Fruit fly (Drosophila melanogaster): Measurements from ENCODE around the gene trc.

The trc gene

DNA sequence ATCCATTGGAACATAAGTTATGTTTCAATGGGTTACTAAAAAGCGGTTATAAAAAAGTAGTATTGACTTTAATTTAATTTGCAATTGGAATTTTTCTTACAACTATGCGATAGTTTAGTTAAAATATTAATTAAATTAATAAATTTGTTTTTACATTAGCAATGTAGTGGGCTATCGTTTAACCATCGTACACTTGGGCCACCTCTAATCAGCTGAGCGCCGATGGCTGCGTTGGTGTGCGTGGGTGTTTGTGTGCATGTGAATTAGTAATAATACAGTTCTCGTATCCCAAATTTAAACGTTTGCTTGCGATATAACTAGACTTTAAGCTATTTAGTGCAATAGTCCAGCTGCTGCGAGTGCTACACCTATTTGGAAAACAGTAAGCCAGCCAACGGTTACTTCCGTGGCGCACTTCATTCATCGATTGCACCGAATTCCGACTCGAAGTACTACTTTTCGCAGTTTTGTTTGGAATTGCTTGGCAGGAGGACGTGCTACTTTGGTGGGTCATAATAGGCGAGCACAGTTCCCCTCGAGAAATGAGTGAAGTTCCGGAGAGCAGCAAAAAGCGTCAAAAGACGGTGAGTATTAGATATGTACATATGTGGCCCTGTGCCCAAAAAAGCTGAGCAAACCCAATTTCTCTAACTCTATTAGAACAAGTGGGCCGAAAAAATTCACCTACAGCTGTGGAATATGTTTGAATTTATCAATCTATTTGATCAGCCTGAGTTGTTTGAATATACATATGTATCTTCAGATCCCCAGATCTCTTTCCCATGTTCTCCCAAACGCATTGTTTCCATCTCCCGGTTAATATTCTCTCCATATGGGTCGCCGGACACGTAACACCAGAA lies 11.2 kb upstream of the trc start, which contains the start of gene Papss:
Gene Papss (plus strand): TSS at position 247 of the 860 bp plus-strand sequence.
- TF ChIP-seq lz (GFP tag; optimal IDR thresholded peaks at IDR 0.05) (peak; percentile 49), CG31627 (GFP tag; optimal IDR thresholded peaks at IDR 0.05) (peak; percentile 3), CG6163 (GFP tag; IDR thresholded peaks at IDR 0.05) (peak; percentile 29; the same call in 1 of the 3 replicates), Eip93F (GFP tag; optimal IDR thresholded peaks at IDR 0.05) (no peak), esn (GFP tag; optimal IDR thresholded peaks at IDR 0.05) (peak; percentile 66)

- TF ChIP-seq dsx (GFP tag; optimal IDR thresholded peaks at IDR 0.05; ENCODE audit: poor library complexity, severe bottlenecking) (no peak), OdsH (GFP tag; optimal IDR thresholded peaks at IDR 0.05) (no peak), Sox15 (GFP tag; optimal IDR thresholded peaks at IDR 0.05) (no peak), Hr4 (GFP tag; optimal IDR thresholded peaks at IDR 0.05) (no peak), CG11902 (GFP tag; optimal IDR thresholded peaks at IDR 0.05) (no peak), fd85E (GFP tag; optimal IDR thresholded peaks at IDR 0.05) (no peak), Gug (GFP tag; IDR thresholded peaks at IDR 0.05) (no peak), CG10669 (GFP tag; optimal IDR thresholded peaks at IDR 0.05) (no peak), CG11762 (GFP tag; optimal IDR thresholded peaks at IDR 0.05; ENCODE audit: insufficient read depth) (no peak), dac (GFP tag; optimal IDR thresholded peaks at IDR 0.05) (no peak), CG4318 (GFP tag; optimal IDR thresholded peaks at IDR 0.05) (no peak), Blimp-1 (GFP tag; optimal IDR thresholded peaks at IDR 0.05) (no peak)
Measured at dm6 chr3L:19844507-19844906, 10.4 kb upstream of the trc start.

dm6 chr3L:19836375-19836937 lies 2.4 kb upstream of the trc start, which contains the start of gene kto:
Gene kto (plus strand): TSS chr3L:19836614.
- TF ChIP-seq fd59A (GFP tag; optimal IDR thresholded peaks at IDR 0.05) (no peak), net (GFP tag; optimal IDR thresholded peaks at IDR 0.05) (no peak), acj6 (GFP tag; optimal IDR thresholded peaks at IDR 0.05) (no peak), CG6808 (GFP tag; optimal IDR thresholded peaks at IDR 0.05) (no peak), fkh (GFP tag; optimal IDR thresholded peaks at IDR 0.05) (no peak), CG11762 (GFP tag; optimal IDR thresholded peaks at IDR 0.05; ENCODE audit: insufficient read depth) (no peak), CG3032 (tag; optimal IDR thresholded peaks at IDR 0.05) (no peak), eg (GFP tag; IDR thresholded peaks at IDR 0.05) (no peak), CG31627 (GFP tag; optimal IDR thresholded peaks at IDR 0.05) (no peak), Hr4 (GFP tag; optimal IDR thresholded peaks at IDR 0.05) (no peak), CG10631 (GFP tag; optimal IDR thresholded peaks at IDR 0.05) (no peak), Ets96B (tag; optimal IDR thresholded peaks at IDR 0.05) (no peak), Ets21C (GFP tag; optimal IDR thresholded peaks at IDR 0.05) (no peak), ss (GFP tag; optimal IDR thresholded peaks at IDR 0.05) (no peak)

DNA sequence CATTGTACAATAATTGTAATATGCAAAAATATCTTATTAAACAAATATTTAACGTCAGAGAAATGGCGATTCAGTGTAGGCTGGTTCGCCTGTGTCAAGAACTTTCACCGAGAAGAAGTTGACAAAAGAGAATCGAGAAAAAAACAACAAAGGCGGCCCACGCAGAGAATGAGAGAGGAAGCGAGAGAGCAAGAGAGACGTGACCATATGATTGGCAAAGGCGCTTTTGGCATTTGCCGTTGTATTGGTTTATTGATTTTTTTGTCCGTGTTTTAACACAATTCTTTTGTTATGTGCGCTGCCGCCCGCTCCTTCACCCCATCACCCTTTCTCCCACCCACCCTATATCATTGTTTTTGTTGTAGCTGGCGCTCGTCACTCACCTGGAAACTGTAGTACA lies 877 bp downstream of the trc start:
- TF ChIP-seq CG6854 (GFP tag; optimal IDR thresholded peaks at IDR 0.05): peak; percentile 58
- TF ChIP-seq CG6163 (GFP tag; IDR thresholded peaks at IDR 0.05): peak; percentile 47; the same call in 2 of the 3 replicates
- TF ChIP-seq CG3032 (tag; optimal IDR thresholded peaks at IDR 0.05): no peak
- no peak for TF ChIP-seq salr (GFP tag; optimal IDR thresholded peaks at IDR 0.05)
- TF ChIP-seq CG8119 (GFP tag; IDR thresholded peaks at IDR 0.05): peak; percentile 22; the same call in 1 of the 3 replicates
- 0 out of 2 replicates have a peak, but pooled peaks have one; percentile 12 for TF ChIP-seq CG15336 (GFP tag; IDR thresholded peaks at IDR 0.05)
- peak; percentile 38 for TF ChIP-seq CG6792 (GFP tag; optimal IDR thresholded peaks at IDR 0.05)
- TF ChIP-seq CG16779 (tag; optimal IDR thresholded peaks at IDR 0.05): no peak
- peak; percentile 54 for TF ChIP-seq esn (GFP tag; optimal IDR thresholded peaks at IDR 0.05)
- TF ChIP-seq Sox14 (GFP tag; optimal IDR thresholded peaks at IDR 0.05): peak; percentile 71
- peak; percentile 81 for TF ChIP-seq Blimp-1 (GFP tag; optimal IDR thresholded peaks at IDR 0.05)
- peak; percentile 9 for TF ChIP-seq lz (GFP tag; optimal IDR thresholded peaks at IDR 0.05)
- TF ChIP-seq Eip93F (GFP tag; optimal IDR thresholded peaks at IDR 0.05): peak; percentile 45
- peak; percentile 83 for TF ChIP-seq Eip78C (GFP tag)
- TF ChIP-seq CG11902 (GFP tag; optimal IDR thresholded peaks at IDR 0.05): no peak
- TF ChIP-seq topi (GFP tag; optimal IDR thresholded peaks at IDR 0.05): peak; percentile 17
- peak in 1 of 2 experiments; percentile 71 for TF ChIP-seq ss (GFP tag; optimal IDR thresholded peaks at IDR 0.05)
